Worm (Caenorhabditis elegans) whole organism, mixed stage, embryonic: ENCODE data around the gene str-233.

Experiments
- M03D4.4 ChIP-seq: sonication (generic microtip); optimal IDR thresholded peaks from 2 replicates; lab custom pipeline; 2017; ENCODE audit warnings: mild to moderate bottlenecking, missing genetic modification characterization, missing compliant biosample characterization
- bed-3 ChIP-seq: fragments of 200-800 bp; sonication (Bioruptor generic); optimal IDR thresholded peaks from 3 replicates; lab custom pipeline; 2018; ENCODE audit warnings: mild to moderate bottlenecking, missing genetic modification characterization, moderate library complexity, missing compliant biosample characterization
- blmp-1 ChIP-seq: fragments of 150-350 bp; optimal IDR thresholded peaks from 2 replicates; lab custom pipeline; 2014; ENCODE audit warnings: missing biosample characterization, missing genetic modification characterization
- ceh-39 ChIP-seq: fragments of 150-350 bp; optimal IDR thresholded peaks from 2 replicates; lab custom pipeline; 2014; ENCODE audit warnings: missing biosample characterization, missing genetic modification characterization
- ceh-83 ChIP-seq: fragments of 200-800 bp; sonication (Bioruptor generic); optimal IDR thresholded peaks from 2 replicates; lab custom pipeline; 2018; ENCODE audit warnings: mild to moderate bottlenecking, missing genetic modification characterization, missing compliant biosample characterization
- ces-1 ChIP-seq: fragments of 150-350 bp; optimal IDR thresholded peaks from 2 replicates; lab custom pipeline; 2014; ENCODE audit warnings: missing biosample characterization, missing genetic modification reagents, missing genetic modification characterization
- elt-1 ChIP-seq: sonication (generic microtip); optimal IDR thresholded peaks from 2 replicates; lab custom pipeline; 2017; ENCODE audit warnings: missing genetic modification characterization, mild to moderate bottlenecking, missing compliant biosample characterization, antibody characterized with exemption, moderate library complexity, borderline replicate concordance; ENCODE audit not compliant: insufficient read depth
- elt-3 ChIP-seq: fragments of 150-350 bp; optimal IDR thresholded peaks from 2 replicates; lab custom pipeline; 2014; ENCODE audit warnings: missing biosample characterization, missing genetic modification characterization
- flh-1 ChIP-seq: fragments of 200-800 bp; sonication (Bioruptor generic); optimal IDR thresholded peaks from 2 replicates; lab custom pipeline; 2018; ENCODE audit warnings: mild to moderate bottlenecking, missing genetic modification characterization, moderate library complexity, missing compliant biosample characterization
- ham-2 ChIP-seq: fragments of 200-800 bp; sonication (Bioruptor generic); optimal IDR thresholded peaks from 2 replicates; lab custom pipeline; 2018; ENCODE audit warnings: mild to moderate bottlenecking, missing genetic modification characterization, missing compliant biosample characterization
- hlh-1 ChIP-seq: fragments of 150-350 bp; optimal IDR thresholded peaks from 2 replicates; lab custom pipeline; 2014; ENCODE audit warnings: missing biosample characterization, missing genetic modification reagents, missing genetic modification characterization
- lin-13 ChIP-seq: fragments of 150-350 bp; optimal IDR thresholded peaks from 2 replicates; lab custom pipeline; 2014; ENCODE audit warnings: missing biosample characterization, missing genetic modification characterization
- lin-32 ChIP-seq: fragments of 200-800 bp; sonication (Bioruptor generic); optimal IDR thresholded peaks from 2 replicates; lab custom pipeline; 2018; ENCODE audit warnings: mild to moderate bottlenecking, missing genetic modification characterization, missing compliant biosample characterization
- lsy-2 ChIP-seq: fragments of 150-350 bp; optimal IDR thresholded peaks from 2 replicates; lab custom pipeline; 2014; ENCODE audit warnings: missing biosample characterization, missing genetic modification characterization
- mab-5 ChIP-seq: fragments of 150-350 bp; optimal IDR thresholded peaks from 2 replicates; lab custom pipeline; 2014; ENCODE audit warnings: missing biosample characterization, missing genetic modification characterization
- mep-1 ChIP-seq: fragments of 150-350 bp; optimal IDR thresholded peaks from 2 replicates; lab custom pipeline; 2017; ENCODE audit warnings: missing biosample characterization, missing genetic modification reagents, missing genetic modification characterization, inconsistent platforms
- mls-2 ChIP-seq: sonication (generic microtip); optimal IDR thresholded peaks from 2 replicates; lab custom pipeline; 2016; ENCODE audit warnings: mild to moderate bottlenecking, missing genetic modification characterization, moderate library complexity, missing compliant biosample characterization
- nhr-12 ChIP-seq: fragments of 150-350 bp; optimal IDR thresholded peaks from 2 replicates; lab custom pipeline; 2014; ENCODE audit warnings: missing biosample characterization, missing genetic modification characterization
- nhr-76 ChIP-seq: sonication (generic microtip); optimal IDR thresholded peaks from 2 replicates; lab custom pipeline; 2017; ENCODE audit warnings: missing biosample characterization, missing genetic modification characterization
- pha-4 ChIP-seq: fragments of 150-350 bp; optimal IDR thresholded peaks from 2 replicates; lab custom pipeline; 2018; ENCODE audit warnings: missing biosample characterization, missing genetic modification reagents, missing genetic modification characterization
- sem-2 ChIP-seq: fragments of 200-800 bp; sonication (Bioruptor generic); optimal IDR thresholded peaks from 2 replicates; lab custom pipeline; 2018; ENCODE audit warnings: mild to moderate bottlenecking, missing genetic modification characterization, missing compliant biosample characterization
- snpc-4 ChIP-seq: fragments of 150-350 bp; optimal IDR thresholded peaks from 2 replicates; lab custom pipeline; 2014; ENCODE audit warnings: missing biosample characterization, missing genetic modification characterization
- sptf-1 ChIP-seq: sonication (generic microtip); optimal IDR thresholded peaks from 2 replicates; lab custom pipeline; 2017; ENCODE audit warnings: mild to moderate bottlenecking, missing genetic modification characterization, moderate library complexity, missing compliant biosample characterization
- unc-120 ChIP-seq: sonication (generic microtip); optimal IDR thresholded peaks from 2 replicates; lab custom pipeline; 2017; ENCODE audit warnings: missing genetic modification characterization, missing compliant biosample characterization; ENCODE audit not compliant: poor library complexity, severe bottlenecking
- unc-62 ChIP-seq: fragments of 150-350 bp; optimal IDR thresholded peaks from 2 replicates; lab custom pipeline; 2014; ENCODE audit warnings: missing biosample characterization, missing genetic modification reagents, missing genetic modification characterization
- zip-8 ChIP-seq: fragments of 150-350 bp; optimal IDR thresholded peaks from 2 replicates; lab custom pipeline; 2014; ENCODE audit warnings: missing biosample characterization, missing genetic modification characterization
- ztf-11 ChIP-seq: fragments of 150-350 bp; optimal IDR thresholded peaks from 2 replicates; lab custom pipeline; 2014; ENCODE audit warnings: missing biosample characterization, missing genetic modification characterization

Gene str-233

ce11 chrV:16033491-16033890 lies 24.0 kb upstream of the str-233 start:
- no peak for TF ChIP-seq mep-1 (tag; lab: Kevin White, UChicago)
- no peak for TF ChIP-seq unc-62
- TF ChIP-seq lsy-2: no peak
- TF ChIP-seq M03D4.4 (tag; lab: Kevin White, UChicago): no peak
- no peak for TF ChIP-seq ham-2 (GFP tag; lab: Kevin White, UChicago)
- no peak for TF ChIP-seq elt-1 (tag; lab: Kevin White, UChicago)
- TF ChIP-seq bed-3 (GFP tag; lab: Kevin White, UChicago): no peak
- TF ChIP-seq, all 35 proteins: peak for 0

- TF ChIP-seq lin-32 (GFP tag; lab: Kevin White, UChicago) (no peak), ceh-39 (tag; lab: Kevin White, UChicago) (no peak), sptf-1 (tag; lab: Kevin White, UChicago) (no peak), ham-2 (GFP tag; lab: Kevin White, UChicago) (no peak), blmp-1 (tag; lab: Kevin White, UChicago) (no peak), ces-1 (GFP tag; lab: Kevin White, UChicago) (no peak), mab-5 (no peak), ztf-11 (tag; lab: Kevin White, UChicago) (no peak), ceh-83 (no peak), M03D4.4 (tag; lab: Kevin White, UChicago) (no peak)
Measured at ce11 chrV:16032761-16033160, 23.3 kb upstream of the str-233 start, which contains the start of gene T10C6.16. Gene T10C6.16, minus strand, starts transcription at chrV:16033005.

ce11 chrV:16031571-16031970 lies 22.1 kb upstream of the str-233 start, which contains the start of gene T10C6.7:
Gene T10C6.7, minus strand, starts transcription at chrV:16031713.
- no peak for TF ChIP-seq nhr-12 (tag; lab: Kevin White, UChicago)

ce11 chrV:16029237-16029636 lies 19.8 kb upstream of the str-233 start:
- TF ChIP-seq elt-3 (tag; lab: Kevin White, UChicago) (no peak), pha-4 (tag; lab: Kevin White, UChicago) (no peak), ceh-39 (tag; lab: Kevin White, UChicago) (no peak), M03D4.4 (tag; lab: Kevin White, UChicago) (no peak), nhr-12 (tag; lab: Kevin White, UChicago) (no peak), mls-2 (no peak), sem-2 (GFP tag; lab: Kevin White, UChicago) (no peak), unc-62 (no peak), ztf-11 (tag; lab: Kevin White, UChicago) (no peak), ceh-83 (no peak), nhr-76 (tag; lab: Kevin White, UChicago) (no peak), snpc-4 (tag; lab: Kevin White, UChicago) (no peak), elt-1 (tag; lab: Kevin White, UChicago) (no peak), zip-8 (tag; lab: Kevin White, UChicago) (no peak), lin-13 (tag; lab: Kevin White, UChicago) (no peak), lin-32 (GFP tag; lab: Kevin White, UChicago) (no peak)
- TF ChIP-seq, all 35 proteins: peak for 0

ce11 chrV:16024917-16025316 lies 15.5 kb upstream of the str-233 start:
- TF ChIP-seq ces-1 (GFP tag; lab: Kevin White, UChicago): no peak
- TF ChIP-seq snpc-4 (tag; lab: Kevin White, UChicago): no peak
- TF ChIP-seq hlh-1 (tag; lab: Kevin White, UChicago): no peak
- no peak for TF ChIP-seq flh-1 (GFP tag; lab: Kevin White, UChicago)
- TF ChIP-seq unc-120 (tag; lab: Kevin White, UChicago): no peak
- TF ChIP-seq, all 35 proteins: peak for 0

- no peak for TF ChIP-seq sptf-1 (tag; lab: Kevin White, UChicago)
- TF ChIP-seq lin-13 (tag; lab: Kevin White, UChicago): no peak
- TF ChIP-seq sem-2 (GFP tag; lab: Kevin White, UChicago): no peak
- TF ChIP-seq M03D4.4 (tag; lab: Kevin White, UChicago): no peak
- TF ChIP-seq elt-1 (tag; lab: Kevin White, UChicago): no peak
- no peak for TF ChIP-seq hlh-1 (tag; lab: Kevin White, UChicago)
Measured at ce11 chrV:16024300-16024699, 14.8 kb upstream of the str-233 start, which contains the start of gene T10C6.6. Gene T10C6.6, plus strand, starts transcription at chrV:16024326.
